Worm (Caenorhabditis elegans) whole organism, young adult: ENCODE measurements around the gene tra-3.

Experiments
- ceh-27 ChIP-seq: fragments of 200-800 bp; sonication (Bioruptor generic); optimal IDR thresholded peaks from 2 replicates; lab custom pipeline; 2018; ENCODE audit warnings: mild to moderate bottlenecking, missing genetic modification characterization, moderate library complexity, missing compliant biosample characterization
- zim-3 ChIP-seq: sonication (generic microtip); optimal IDR thresholded peaks from 2 replicates; lab custom pipeline; 2017; ENCODE audit warnings: mild to moderate bottlenecking, missing genetic modification characterization, moderate library complexity, missing compliant biosample characterization

ce11 chrIV:14387766-14388553 lies 56.0 kb downstream of the tra-3 start:
- TF ChIP-seq ceh-27 (GFP tag; lab: Kevin White, UChicago) = no peak
- no peak for TF ChIP-seq zim-3 (tag; lab: Kevin White, UChicago)
